Worm (Caenorhabditis elegans) whole organism, L1 larva: ENCODE data around the gene C44C10.9.

Experiments
- nhr-47 ChIP-seq: sonication (generic microtip); optimal IDR thresholded peaks from 2 replicates; lab custom pipeline; 2016; ENCODE audit warnings: mild to moderate bottlenecking, missing genetic modification characterization, moderate library complexity, missing compliant biosample characterization
- snu-23 ChIP-seq: sonication (generic microtip); optimal IDR thresholded peaks from 2 replicates; lab custom pipeline; 2016; ENCODE audit warnings: missing genetic modification characterization, missing compliant biosample characterization
- zag-1 ChIP-seq: fragments of 150-350 bp; optimal IDR thresholded peaks from 2 replicates; lab custom pipeline; 2014; ENCODE audit warnings: missing biosample characterization, missing genetic modification characterization

ce11 chrX:11666545-11667177 is 49.7 kb downstream of the C44C10.9 start, which contains the start of gene noca-2:
- TF ChIP-seq nhr-47 (peak; percentile 11), snu-23 (GFP tag; lab: Kevin White, UChicago) (peak; percentile 45), zag-1 (tag; lab: Kevin White, UChicago) (no peak)
